Worm (Caenorhabditis elegans): ENCODE results near the gene Y51B9A.6.

Gene Y51B9A.6

DNA sequence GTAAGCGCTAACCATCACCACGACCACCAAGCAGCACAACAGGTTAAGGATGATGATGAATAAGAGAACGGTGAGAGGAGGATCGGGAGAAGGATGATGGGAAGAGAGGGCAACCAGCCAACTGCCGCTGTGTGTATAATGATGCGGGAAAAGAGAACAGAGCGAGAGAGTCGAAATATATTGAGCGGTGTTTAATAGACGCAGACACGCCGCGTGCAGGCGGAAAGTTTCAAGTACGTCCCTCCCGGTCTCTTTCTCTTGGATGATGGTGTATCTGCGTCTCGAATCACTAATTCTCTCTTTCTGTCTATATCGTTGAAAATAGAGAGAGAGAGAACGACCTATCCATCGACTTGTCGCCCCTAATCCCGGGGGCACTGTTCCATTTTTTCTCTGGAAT is 46.3 kb downstream of the Y51B9A.6 start (continued):
- TF ChIP-seq nfyb-1 (GFP tag; IDR thresholded peaks at IDR 0.05), result 0 out of 2 replicates have a peak, but pooled peaks have one; percentile 54

DNA sequence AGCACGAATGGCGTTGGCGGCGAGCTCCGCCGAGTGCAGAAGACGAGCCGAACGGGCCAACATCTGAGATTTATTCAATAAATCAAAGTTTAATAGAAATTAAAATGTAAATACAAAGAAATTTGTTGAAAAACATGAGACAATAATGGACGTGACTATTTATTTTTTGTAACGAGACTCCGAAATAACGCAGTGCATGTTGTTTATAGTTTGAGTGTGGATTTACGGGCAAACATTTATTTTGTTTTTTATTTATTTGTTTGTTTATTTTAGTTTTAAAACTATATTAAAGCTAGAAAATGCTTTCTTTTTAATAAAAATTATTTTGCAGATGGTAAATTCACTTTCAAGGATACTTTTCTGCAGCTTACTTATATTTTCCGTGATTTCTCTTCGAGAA is 50.3 kb downstream of the Y51B9A.6 start, which contains the start of the genes sdhb-1 and cup-15:
Gene sdhb-1, minus strand, starts transcription at position 63 of the 400 bp plus-strand sequence.
Gene cup-15, plus strand, starts transcription at position 332 of the 400 bp plus-strand sequence.
- no peak for TF ChIP-seq pha-4 (tag; optimal IDR thresholded peaks at IDR 0.05)
- peak; percentile 87 for TF ChIP-seq attf-3 (GFP tag; conservative IDR thresholded peaks at IDR 0.05)
